Fruit fly (Drosophila melanogaster) whole organism, embryonic: Measurements from ENCODE around the gene NKCC.
A peak's percentile ranks its signal among the peaks of the same experiment; 100 is the strongest.

ENCODE experiments used
- Adf1 ChIP-seq: fragments of 200-800 bp; sonication (Bioruptor generic); IDR thresholded peaks from 2 replicates; pipeline ENCODE4 v1.3.6; 2022; ENCODE audit warnings: missing biosample characterization, missing genetic modification characterization
- Atf3 ChIP-seq: fragments of 200-800 bp; sonication (Bioruptor generic); optimal IDR thresholded peaks from 3 replicates; lab custom pipeline; 2016; ENCODE audit warnings: missing biosample characterization, missing genetic modification characterization
- Bdp1 ChIP-seq: fragments of 200-800 bp; sonication (Bioruptor generic); optimal IDR thresholded peaks from 3 replicates; lab custom pipeline; 2016; ENCODE audit warnings: missing biosample characterization, missing genetic modification characterization
- Blimp-1 ChIP-seq: fragments of 200-800 bp; sonication (Bioruptor generic); optimal IDR thresholded peaks from 3 replicates; lab custom pipeline; 2018; ENCODE audit warnings: missing biosample characterization, missing genetic modification characterization, mild to moderate bottlenecking, moderate library complexity, missing genetic modification reagents
- CG1024 ChIP-seq: fragments of 200-800 bp; sonication (Bioruptor generic); IDR thresholded peaks from 2 replicates; pipeline ENCODE4 v1.3.6; 2022; ENCODE audit warnings: missing biosample characterization, missing genetic modification characterization
- CG10366 ChIP-seq: fragments of 200-800 bp; sonication (Bioruptor generic); IDR thresholded peaks from 2 replicates; pipeline ENCODE4 v1.3.6; 2022; ENCODE audit warnings: missing biosample characterization, missing genetic modification characterization
- CG12104 ChIP-seq: fragments of 200-800 bp; sonication (Bioruptor generic); optimal IDR thresholded peaks from 3 replicates; lab custom pipeline; 2016; ENCODE audit warnings: missing biosample characterization, missing genetic modification characterization
- CG12219 ChIP-seq: fragments of 200-800 bp; sonication (Bioruptor generic); optimal IDR thresholded peaks from 3 replicates; lab custom pipeline; 2018; ENCODE audit warnings: missing biosample characterization, mild to moderate bottlenecking, missing genetic modification characterization
- CG12744 ChIP-seq: fragments of 200-800 bp; sonication (Bioruptor generic); optimal IDR thresholded peaks from 2 replicates; lab custom pipeline; 2016; ENCODE audit warnings: missing biosample characterization, missing genetic modification characterization
- CG13287 ChIP-seq: fragments of 200-800 bp; sonication (Bioruptor generic); IDR thresholded peaks from 2 replicates; pipeline ENCODE4 v1.3.6; 2022; ENCODE audit warnings: missing biosample characterization, missing genetic modification characterization; ENCODE audit not compliant: partially characterized antibody
- CG13775 ChIP-seq: fragments of 200-800 bp; sonication (Bioruptor generic); optimal IDR thresholded peaks from 3 replicates; lab custom pipeline; 2017; ENCODE audit warnings: missing biosample characterization, mild to moderate bottlenecking, missing genetic modification characterization
- CG14014 ChIP-seq: fragments of 200-800 bp; sonication (Bioruptor generic); IDR thresholded peaks from 2 replicates; pipeline ENCODE4 v1.3.6; 2022; ENCODE audit warnings: missing biosample characterization, missing genetic modification characterization
- CG14710 ChIP-seq: fragments of 200-800 bp; sonication (Bioruptor generic); optimal IDR thresholded peaks from 3 replicates; lab custom pipeline; 2019; ENCODE audit warnings: missing biosample characterization, mild to moderate bottlenecking, missing genetic modification characterization, moderate library complexity
- CG15479 ChIP-seq: fragments of 200-800 bp; sonication (Bioruptor generic); optimal IDR thresholded peaks from 3 replicates; lab custom pipeline; 2019; ENCODE audit warnings: missing biosample characterization, mild to moderate bottlenecking, missing genetic modification characterization, moderate library complexity
- CG1602 ChIP-seq: fragments of 200-800 bp; sonication (Bioruptor generic); optimal IDR thresholded peaks from 3 replicates; lab custom pipeline; 2016; ENCODE audit warnings: missing biosample characterization, missing genetic modification characterization
- CG16863 ChIP-seq: fragments of 200-800 bp; sonication (Bioruptor generic); optimal IDR thresholded peaks from 3 replicates; lab custom pipeline; 2016; ENCODE audit warnings: missing biosample characterization, missing genetic modification characterization
- CG2116 ChIP-seq: fragments of 200-800 bp; sonication (Bioruptor generic); optimal IDR thresholded peaks from 3 replicates; lab custom pipeline; 2018; ENCODE audit warnings: missing biosample characterization, mild to moderate bottlenecking, missing genetic modification characterization
- CG2678 ChIP-seq: fragments of 200-800 bp; sonication (Bioruptor generic); optimal IDR thresholded peaks from 3 replicates; lab custom pipeline; 2019; ENCODE audit warnings: missing biosample characterization, mild to moderate bottlenecking, missing genetic modification characterization, moderate library complexity
- CG3407 ChIP-seq: fragments of 200-800 bp; sonication (Bioruptor generic); optimal IDR thresholded peaks from 2 replicates; lab custom pipeline; 2018; ENCODE audit warnings: missing biosample characterization, mild to moderate bottlenecking, missing genetic modification characterization
- CG34376 ChIP-seq: fragments of 200-800 bp; sonication (Bioruptor generic); optimal IDR thresholded peaks from 2 replicates; lab custom pipeline; 2018; ENCODE audit warnings: missing biosample characterization, mild to moderate bottlenecking, missing genetic modification characterization
- CG43689 ChIP-seq: fragments of 200-800 bp; sonication (Bioruptor generic); IDR thresholded peaks from 2 replicates; pipeline ENCODE4 v1.3.6; 2022; ENCODE audit warnings: missing biosample characterization, missing genetic modification characterization
- CG7271 ChIP-seq: fragments of 200-800 bp; sonication (Bioruptor generic); optimal IDR thresholded peaks from 2 replicates; lab custom pipeline; 2018; ENCODE audit warnings: missing biosample characterization, mild to moderate bottlenecking, missing genetic modification characterization, moderate library complexity
- CHES-1-like ChIP-seq: fragments of 200-800 bp; sonication (Bioruptor generic); optimal IDR thresholded peaks from 2 replicates; lab custom pipeline; 2016; ENCODE audit warnings: missing biosample characterization, missing genetic modification characterization
- Dek ChIP-seq: fragments of 200-800 bp; sonication (Bioruptor generic); optimal IDR thresholded peaks from 3 replicates; lab custom pipeline; 2019; ENCODE audit warnings: missing biosample characterization, mild to moderate bottlenecking, missing genetic modification characterization, moderate library complexity
- Dp ChIP-seq: fragments of 200-800 bp; sonication (Bioruptor generic); optimal IDR thresholded peaks from 2 replicates; lab custom pipeline; 2018; ENCODE audit warnings: missing biosample characterization, mild to moderate bottlenecking, missing genetic modification characterization, moderate library complexity
- Ets65A ChIP-seq: fragments of 200-800 bp; sonication (Bioruptor generic); peaks from one replicate; lab custom pipeline; 2016; ENCODE audit warnings: missing biosample characterization, missing genetic modification characterization
- H15 ChIP-seq: fragments of 200-800 bp; sonication (Bioruptor generic); IDR thresholded peaks from 3 replicates; pipeline ENCODE4 v1.3.6; 2022; ENCODE audit warnings: missing biosample characterization, missing genetic modification characterization
- MESR4 ChIP-seq: fragments of 200-800 bp; sonication (Bioruptor generic); optimal IDR thresholded peaks from 2 replicates; lab custom pipeline; 2018; ENCODE audit warnings: missing biosample characterization, mild to moderate bottlenecking, missing genetic modification characterization, moderate library complexity
- Mad ChIP-seq: fragments of 200-800 bp; sonication (Bioruptor generic); optimal IDR thresholded peaks from 2 replicates; lab custom pipeline; 2016; ENCODE audit warnings: missing biosample characterization, missing genetic modification characterization
- Meics ChIP-seq: fragments of 200-800 bp; sonication (Bioruptor generic); optimal IDR thresholded peaks from 2 replicates; lab custom pipeline; 2017; ENCODE audit warnings: missing biosample characterization, mild to moderate bottlenecking, missing genetic modification characterization
- Neu2 ChIP-seq: fragments of 200-800 bp; sonication (Bioruptor generic); optimal IDR thresholded peaks from 3 replicates; lab custom pipeline; 2016; ENCODE audit warnings: missing biosample characterization, missing genetic modification characterization, borderline replicate concordance
- Rx ChIP-seq: fragments of 200-800 bp; sonication (Bioruptor generic); IDR thresholded peaks from 2 replicates; pipeline ENCODE4 v1.3.6; 2022; ENCODE audit warnings: missing biosample characterization, missing genetic modification characterization
- Sry-δ ChIP-seq: fragments of 200-800 bp; sonication (Bioruptor generic); optimal IDR thresholded peaks from 2 replicates; lab custom pipeline; 2016; ENCODE audit warnings: missing biosample characterization, missing genetic modification characterization
- Taf1 ChIP-seq: fragments of 200-800 bp; sonication (Bioruptor generic); IDR thresholded peaks from 2 replicates; pipeline ENCODE4 v1.3.6; 2022; ENCODE audit warnings: missing biosample characterization, missing genetic modification characterization
- Trl ChIP-seq, 3 experiments: fragments of >200 bp in 2 of 3; fragments of 200-800 bp in 1 of 3; sonication (Bioruptor generic) in 1 of 3; optimal IDR thresholded peaks; 2 replicates in 1 of 3; 3 replicates in 2 of 3; lab custom pipeline; 2016 to 2017; ENCODE audit warnings: missing biosample characterization in 1 of 3, missing genetic modification characterization in 1 of 3
- bcd ChIP-seq: fragments of 200-800 bp; sonication (Bioruptor generic); optimal IDR thresholded peaks from 2 replicates; lab custom pipeline; 2017; ENCODE audit warnings: missing biosample characterization, mild to moderate bottlenecking, missing genetic modification characterization
- bigmax ChIP-seq: fragments of 200-800 bp; sonication (Bioruptor generic); optimal IDR thresholded peaks from 2 replicates; lab custom pipeline; 2018; ENCODE audit warnings: missing biosample characterization, mild to moderate bottlenecking, missing genetic modification characterization
- cg ChIP-seq: fragments of 200-800 bp; sonication (Bioruptor generic); optimal IDR thresholded peaks from 3 replicates; lab custom pipeline; 2019; ENCODE audit warnings: missing biosample characterization, mild to moderate bottlenecking, missing genetic modification characterization, moderate library complexity
- dimm ChIP-seq: fragments of 200-800 bp; sonication (Bioruptor generic); IDR thresholded peaks from 2 replicates; pipeline ENCODE4 v1.3.6; 2022; ENCODE audit warnings: missing biosample characterization, missing genetic modification characterization
- en ChIP-seq: fragments of 200-800 bp; sonication (Bioruptor generic); optimal IDR thresholded peaks from 2 replicates; lab custom pipeline; 2016; ENCODE audit warnings: missing biosample characterization, missing genetic modification characterization
- eve ChIP-seq, 2 experiments: fragments of >200 bp; optimal IDR thresholded peaks; 2 replicates each; lab custom pipeline; 2017; ENCODE audit warnings: missing biosample characterization in 2 of 2, missing genetic modification characterization in 2 of 2
- fd96Cb ChIP-seq: fragments of 200-800 bp; sonication (Bioruptor generic); optimal IDR thresholded peaks from 2 replicates; lab custom pipeline; 2018; ENCODE audit warnings: missing biosample characterization, mild to moderate bottlenecking, missing genetic modification characterization, moderate library complexity
- gsb-n ChIP-seq: fragments of 200-800 bp; sonication (Bioruptor generic); optimal IDR thresholded peaks from 3 replicates; lab custom pipeline; 2018; ENCODE audit warnings: missing biosample characterization, mild to moderate bottlenecking, missing genetic modification characterization
- ken ChIP-seq: fragments of 200-800 bp; sonication (Bioruptor generic); IDR thresholded peaks from 3 replicates; pipeline ENCODE4 v1.3.6; 2022; ENCODE audit warnings: missing biosample characterization, missing genetic modification characterization
- nau ChIP-seq: fragments of 200-800 bp; sonication (Bioruptor generic); optimal IDR thresholded peaks from 3 replicates; lab custom pipeline; 2017; ENCODE audit warnings: missing biosample characterization, mild to moderate bottlenecking, missing genetic modification characterization, missing genetic modification reagents
- pan ChIP-seq, 4 experiments: fragments of >200 bp in 3 of 4; fragments of 200-800 bp in 1 of 4; sonication (Bioruptor generic) in 1 of 4; optimal IDR thresholded peaks in 3 of 4; IDR thresholded peaks in 1 of 4; 2 replicates each; pipeline versions ENCODE4 v1.3.6 to Lab custom; 2017 to 2022; ENCODE audit warnings: missing biosample characterization in 2 of 4, missing genetic modification characterization in 2 of 4, mixed read lengths in 1 of 4
- pho ChIP-seq: fragments of 200-800 bp; sonication (Bioruptor generic); optimal IDR thresholded peaks from 2 replicates; lab custom pipeline; 2016; ENCODE audit warnings: missing biosample characterization, missing genetic modification characterization
- seq ChIP-seq: fragments of 200-800 bp; sonication (Bioruptor generic); IDR thresholded peaks from 2 replicates; pipeline ENCODE4 v1.3.6; 2022; ENCODE audit warnings: missing biosample characterization, missing genetic modification characterization
- slbo ChIP-seq: fragments of 200-800 bp; sonication (Bioruptor generic); IDR thresholded peaks from 2 replicates; pipeline ENCODE4 v1.3.6; 2022; ENCODE audit warnings: missing biosample characterization, missing genetic modification characterization

Gene NKCC

dm6 chr3R:5550452-5550851 lies 48.0 kb upstream of the NKCC start (continued):
- peak; percentile 27 for TF ChIP-seq CG14710
- no peak for TF ChIP-seq CG1024 (GFP tag; lab: Robert Waterston, UW)
- peak; percentile 78 for TF ChIP-seq CG13287 (GFP tag; lab: Robert Waterston, UW)
- TF ChIP-seq Rx (GFP tag; lab: Robert Waterston, UW) = no peak
- no peak for TF ChIP-seq nau
- no peak for TF ChIP-seq en
- no peak for TF ChIP-seq CG12744 (GFP tag; lab: Kevin White, UChicago)
- TF ChIP-seq CG2678 (tag; lab: Kevin White, UChicago) = no peak
- TF ChIP-seq Dp (GFP tag; lab: Kevin White, UChicago) = peak; percentile 93
- no peak for TF ChIP-seq seq (GFP tag; lab: Robert Waterston, UW)
- TF ChIP-seq fd96Cb (tag; lab: Kevin White, UChicago) = no peak
- no peak for TF ChIP-seq Blimp-1 (GFP tag; lab: Kevin White, UChicago)
- TF ChIP-seq CG2116 (GFP tag; lab: Kevin White, UChicago) = peak; percentile 81
- peak; percentile 81 for TF ChIP-seq Sry-δ

DNA sequence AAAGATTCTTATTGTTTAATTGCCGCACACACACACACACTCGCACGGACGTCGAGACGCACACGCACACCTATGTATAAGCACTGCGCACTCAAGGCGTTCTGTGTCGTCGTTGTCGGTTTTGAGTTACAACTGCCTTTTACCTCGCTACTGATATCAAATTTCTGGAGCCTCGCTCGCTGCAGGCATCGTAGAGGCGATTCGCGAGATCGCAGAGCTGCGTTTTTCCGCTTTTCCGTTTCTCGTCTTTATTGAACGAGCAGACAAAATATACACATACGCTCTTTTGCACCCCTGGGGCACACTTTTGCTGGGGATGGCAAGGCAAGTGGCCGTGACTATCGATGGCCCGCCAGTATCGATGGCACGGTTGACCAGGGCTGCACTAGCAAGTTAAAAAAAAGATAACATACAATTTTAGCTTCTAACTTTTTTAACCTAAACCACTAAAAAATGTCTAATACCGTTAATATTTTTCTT lies 45.0 kb upstream of the NKCC start, which contains the start of gene CG2519:
TSS of gene CG2519 (minus strand) at position 312 of the 480 bp plus-strand sequence.
- no peak for TF ChIP-seq pan (optimal IDR thresholded peaks at IDR 0.05; lab: Kevin White, UChicago)
- peak in 1 of 2 experiments; percentile 51 for TF ChIP-seq pan (GFP tag; optimal IDR thresholded peaks at IDR 0.05 in 1 of 2, IDR thresholded peaks at IDR 0.05 in 1 of 2)
- no peak for TF ChIP-seq CG7271 (tag; lab: Kevin White, UChicago)
- TF ChIP-seq Meics = no peak
- TF ChIP-seq Bdp1 = peak; percentile 39
- peak; percentile 97 for TF ChIP-seq Ets65A
- TF ChIP-seq CG12219 (GFP tag; lab: Kevin White, UChicago) = no peak
- peak; percentile 45; the same call in 1 of the 3 replicates for TF ChIP-seq H15
- TF ChIP-seq ken (GFP tag; lab: Robert Waterston, UW) = peak; percentile 77
- TF ChIP-seq CG13775 (GFP tag; lab: Kevin White, UChicago) = peak; percentile 50
- peak; percentile 69 for TF ChIP-seq Adf1 (GFP tag; lab: Robert Waterston, UW)
- peak; percentile 70 for TF ChIP-seq CG10366 (GFP tag; lab: Robert Waterston, UW)
- TF ChIP-seq bcd (GFP tag; lab: Kevin White, UChicago) = no peak
- no peak for TF ChIP-seq Dek (tag; lab: Kevin White, UChicago)
- peak; percentile 41 for TF ChIP-seq Atf3 (GFP tag; lab: Kevin White, UChicago)
- no peak for TF ChIP-seq Neu2 (GFP tag; lab: Kevin White, UChicago)
- peak; percentile 77 for TF ChIP-seq CG34376
- peak; percentile 34 for TF ChIP-seq CG16863
- no peak for TF ChIP-seq gsb-n (tag; lab: Kevin White, UChicago)
- no peak for TF ChIP-seq Trl (optimal IDR thresholded peaks at IDR 0.05; lab: Kevin White, UChicago)
- peak; percentile 61 for TF ChIP-seq Trl (GFP tag; optimal IDR thresholded peaks at IDR 0.05; lab: Kevin White, UChicago)
- peak; percentile 46 for TF ChIP-seq CG12104 (GFP tag; lab: Kevin White, UChicago)
- TF ChIP-seq bigmax (GFP tag; lab: Kevin White, UChicago) = peak; percentile 66
- peak; percentile 84 for TF ChIP-seq slbo
- peak; percentile 82 for TF ChIP-seq CHES-1-like (GFP tag; lab: Kevin White, UChicago)
- peak; percentile 42 for TF ChIP-seq CG1602 (GFP tag; lab: Kevin White, UChicago)
- no peak for TF ChIP-seq eve (GFP tag; optimal IDR thresholded peaks at IDR 0.05; lab: Kevin White, UChicago)
- TF ChIP-seq CG15479 (GFP tag; lab: Kevin White, UChicago) = peak; percentile 35
- peak; percentile 100 for TF ChIP-seq MESR4
- TF ChIP-seq Taf1 (GFP tag; lab: Robert Waterston, UW) = no peak
- TF ChIP-seq dimm = no peak
- TF ChIP-seq Mad (GFP tag; lab: Kevin White, UChicago) = peak; percentile 48
- TF ChIP-seq CG3407 (GFP tag; lab: Kevin White, UChicago) = no peak
- peak; percentile 49; the same call in 1 of the 2 replicates for TF ChIP-seq CG14014 (GFP tag; lab: Robert Waterston, UW)
- peak; percentile 77 for TF ChIP-seq pho
- TF ChIP-seq CG43689 (GFP tag; lab: Robert Waterston, UW) = no peak
- peak; percentile 98 for TF ChIP-seq cg
